Worm (Caenorhabditis elegans) whole organism, mixed stage, embryonic: ENCODE measurements around the gene Y45F10B.12.
"Not testable (repeated sequence)": the region's sequence is repeated elsewhere in the genome, so short reads cannot be mapped to it uniquely, and the experiment has no call there.

Experiments used
- M03D4.4 ChIP-seq: sonication (generic microtip); optimal IDR thresholded peaks from 2 replicates; lab custom pipeline; 2017; ENCODE audit warnings: mild to moderate bottlenecking, missing genetic modification characterization, missing compliant biosample characterization
- bed-3 ChIP-seq: fragments of 200-800 bp; sonication (Bioruptor generic); optimal IDR thresholded peaks from 3 replicates; lab custom pipeline; 2018; ENCODE audit warnings: mild to moderate bottlenecking, missing genetic modification characterization, moderate library complexity, missing compliant biosample characterization
- ceh-39 ChIP-seq: fragments of 150-350 bp; optimal IDR thresholded peaks from 2 replicates; lab custom pipeline; 2014; ENCODE audit warnings: missing biosample characterization, missing genetic modification characterization
- ceh-43 ChIP-seq: fragments of 200-800 bp; sonication (Bioruptor generic); optimal IDR thresholded peaks from 2 replicates; lab custom pipeline; 2018; ENCODE audit warnings: mild to moderate bottlenecking, missing genetic modification characterization, moderate library complexity, missing compliant biosample characterization
- ceh-83 ChIP-seq: fragments of 200-800 bp; sonication (Bioruptor generic); optimal IDR thresholded peaks from 2 replicates; lab custom pipeline; 2018; ENCODE audit warnings: mild to moderate bottlenecking, missing genetic modification characterization, missing compliant biosample characterization
- ces-1 ChIP-seq: fragments of 150-350 bp; optimal IDR thresholded peaks from 2 replicates; lab custom pipeline; 2014; ENCODE audit warnings: missing biosample characterization, missing genetic modification reagents, missing genetic modification characterization
- cnd-1 ChIP-seq: fragments of 200-800 bp; sonication (Bioruptor generic); optimal IDR thresholded peaks from 2 replicates; lab custom pipeline; 2018; ENCODE audit warnings: mild to moderate bottlenecking, missing genetic modification characterization, missing compliant biosample characterization
- drap-1 ChIP-seq: fragments of 200-800 bp; sonication (Bioruptor generic); optimal IDR thresholded peaks from 3 replicates; lab custom pipeline; 2018; ENCODE audit warnings: mild to moderate bottlenecking, missing genetic modification characterization, missing compliant biosample characterization
- elt-1 ChIP-seq: sonication (generic microtip); optimal IDR thresholded peaks from 2 replicates; lab custom pipeline; 2017; ENCODE audit warnings: missing genetic modification characterization, mild to moderate bottlenecking, missing compliant biosample characterization, antibody characterized with exemption, moderate library complexity, borderline replicate concordance; ENCODE audit not compliant: insufficient read depth
- ham-2 ChIP-seq: fragments of 200-800 bp; sonication (Bioruptor generic); optimal IDR thresholded peaks from 2 replicates; lab custom pipeline; 2018; ENCODE audit warnings: mild to moderate bottlenecking, missing genetic modification characterization, missing compliant biosample characterization
- lin-13 ChIP-seq: fragments of 150-350 bp; optimal IDR thresholded peaks from 2 replicates; lab custom pipeline; 2014; ENCODE audit warnings: missing biosample characterization, missing genetic modification characterization
- lin-32 ChIP-seq: fragments of 200-800 bp; sonication (Bioruptor generic); optimal IDR thresholded peaks from 2 replicates; lab custom pipeline; 2018; ENCODE audit warnings: mild to moderate bottlenecking, missing genetic modification characterization, missing compliant biosample characterization
- mab-5 ChIP-seq: fragments of 150-350 bp; optimal IDR thresholded peaks from 2 replicates; lab custom pipeline; 2014; ENCODE audit warnings: missing biosample characterization, missing genetic modification characterization
- mep-1 ChIP-seq: fragments of 150-350 bp; optimal IDR thresholded peaks from 2 replicates; lab custom pipeline; 2017; ENCODE audit warnings: missing biosample characterization, missing genetic modification reagents, missing genetic modification characterization, inconsistent platforms
- mls-2 ChIP-seq: sonication (generic microtip); optimal IDR thresholded peaks from 2 replicates; lab custom pipeline; 2016; ENCODE audit warnings: mild to moderate bottlenecking, missing genetic modification characterization, moderate library complexity, missing compliant biosample characterization
- nhr-12 ChIP-seq: fragments of 150-350 bp; optimal IDR thresholded peaks from 2 replicates; lab custom pipeline; 2014; ENCODE audit warnings: missing biosample characterization, missing genetic modification characterization
- nhr-237 ChIP-seq: fragments of 150-350 bp; optimal IDR thresholded peaks from 2 replicates; lab custom pipeline; 2014; ENCODE audit warnings: missing biosample characterization, missing genetic modification characterization
- nhr-76 ChIP-seq: sonication (generic microtip); optimal IDR thresholded peaks from 2 replicates; lab custom pipeline; 2017; ENCODE audit warnings: missing biosample characterization, missing genetic modification characterization
- pha-4 ChIP-seq: fragments of 150-350 bp; optimal IDR thresholded peaks from 2 replicates; lab custom pipeline; 2018; ENCODE audit warnings: missing biosample characterization, missing genetic modification reagents, missing genetic modification characterization
- sem-2 ChIP-seq: fragments of 200-800 bp; sonication (Bioruptor generic); optimal IDR thresholded peaks from 2 replicates; lab custom pipeline; 2018; ENCODE audit warnings: mild to moderate bottlenecking, missing genetic modification characterization, missing compliant biosample characterization
- snpc-4 ChIP-seq: fragments of 150-350 bp; optimal IDR thresholded peaks from 2 replicates; lab custom pipeline; 2014; ENCODE audit warnings: missing biosample characterization, missing genetic modification characterization
- sptf-1 ChIP-seq: sonication (generic microtip); optimal IDR thresholded peaks from 2 replicates; lab custom pipeline; 2017; ENCODE audit warnings: mild to moderate bottlenecking, missing genetic modification characterization, moderate library complexity, missing compliant biosample characterization
- tbx-8 ChIP-seq: fragments of 200-800 bp; sonication (Bioruptor generic); optimal IDR thresholded peaks from 2 replicates; lab custom pipeline; 2018; ENCODE audit warnings: mild to moderate bottlenecking, missing genetic modification characterization, moderate library complexity, missing compliant biosample characterization
- unc-120 ChIP-seq: sonication (generic microtip); optimal IDR thresholded peaks from 2 replicates; lab custom pipeline; 2017; ENCODE audit warnings: missing genetic modification characterization, missing compliant biosample characterization; ENCODE audit not compliant: poor library complexity, severe bottlenecking
- unc-39 ChIP-seq: fragments of 150-350 bp; optimal IDR thresholded peaks from 2 replicates; lab custom pipeline; 2014; ENCODE audit warnings: missing biosample characterization, missing genetic modification characterization
- unc-62 ChIP-seq: fragments of 150-350 bp; optimal IDR thresholded peaks from 2 replicates; lab custom pipeline; 2014; ENCODE audit warnings: missing biosample characterization, missing genetic modification reagents, missing genetic modification characterization
- zip-8 ChIP-seq: fragments of 150-350 bp; optimal IDR thresholded peaks from 2 replicates; lab custom pipeline; 2014; ENCODE audit warnings: missing biosample characterization, missing genetic modification characterization
- ztf-11 ChIP-seq: fragments of 150-350 bp; optimal IDR thresholded peaks from 2 replicates; lab custom pipeline; 2014; ENCODE audit warnings: missing biosample characterization, missing genetic modification characterization

Y45F10B.12 gene

DNA sequence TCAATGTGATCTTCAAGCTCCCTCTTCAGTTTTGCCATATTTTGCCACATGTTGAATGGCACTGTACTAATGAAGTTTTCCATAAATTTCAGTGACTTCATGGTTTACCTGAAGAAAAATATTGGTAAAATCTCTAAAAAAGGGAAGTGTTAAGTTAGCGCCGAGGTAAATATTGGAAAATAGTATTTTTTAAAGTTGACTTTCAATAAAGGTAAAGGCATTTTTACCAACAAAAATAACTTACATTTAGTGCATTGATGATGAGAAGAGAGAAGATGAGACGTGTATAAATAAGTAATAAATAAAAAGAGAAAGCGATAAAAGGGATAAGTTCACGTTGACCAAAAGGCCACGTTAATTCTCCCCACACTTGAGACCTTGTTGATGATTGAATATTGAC lies 9.1 kb upstream of the Y45F10B.12 start, which contains the start of gene Y45F10B.8:
TSS of gene Y45F10B.8 (minus strand) at position 101 of the 400 bp plus-strand sequence.
- TF ChIP-seq ces-1 (GFP tag; lab: Kevin White, UChicago); mab-5 (tag; lab: Kevin White, UChicago); cnd-1 (tag; lab: Kevin White, UChicago): not testable (repeated sequence)

DNA sequence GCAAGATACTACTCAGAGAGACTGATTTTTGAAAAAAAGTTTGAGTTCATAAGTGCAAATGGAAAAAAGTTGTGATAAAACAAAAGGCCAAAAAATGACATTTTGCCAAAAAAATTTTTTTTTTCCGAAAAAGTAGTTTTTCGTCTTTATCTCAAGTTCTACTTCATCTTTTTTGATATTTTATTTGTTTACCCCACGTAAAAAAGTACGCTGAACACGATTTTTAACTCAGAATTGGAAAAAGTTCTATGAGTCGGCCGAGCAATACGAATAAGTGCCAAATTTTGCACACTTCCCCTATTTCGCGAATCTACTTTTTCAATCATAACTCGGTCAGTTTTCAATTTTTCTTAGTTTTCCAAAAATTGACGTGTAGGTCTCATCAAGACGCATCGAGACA lies 8.3 kb upstream of the Y45F10B.12 start, which contains the start of gene sru-16:
TSS of gene sru-16 (plus strand) at position 301 of the 400 bp plus-strand sequence.
- not testable (repeated sequence) for TF ChIP-seq ztf-11; lin-13 (tag; lab: Kevin White, UChicago); ceh-83

DNA sequence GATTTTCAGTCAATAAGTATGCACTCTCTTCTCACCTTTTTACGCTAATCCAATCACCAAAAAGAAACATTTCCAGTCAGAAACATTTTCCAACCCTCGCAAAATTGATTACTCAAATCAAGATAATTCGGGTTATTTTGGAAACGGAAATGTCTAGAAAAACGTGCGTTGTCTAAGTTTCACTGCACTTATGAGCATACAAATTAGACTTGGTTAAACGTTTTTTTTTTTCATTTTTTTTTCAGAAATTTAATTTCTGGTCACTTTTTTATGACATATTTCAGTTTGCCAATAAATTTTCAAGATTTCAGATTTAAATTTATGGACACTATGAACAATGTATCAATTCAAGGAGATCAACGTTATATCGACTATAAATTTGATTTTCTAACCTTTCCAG lies 4.4 kb upstream of the Y45F10B.12 start, which contains the start of gene sru-12:
TSS of gene sru-12 (plus strand) at position 301 of the 400 bp plus-strand sequence.
- no peak for TF ChIP-seq bed-3 (GFP tag; lab: Kevin White, UChicago)
- no peak for TF ChIP-seq sptf-1 (tag; lab: Kevin White, UChicago)
- TF ChIP-seq lin-32 (GFP tag; lab: Kevin White, UChicago) = no peak
- TF ChIP-seq ces-1 (GFP tag; lab: Kevin White, UChicago) = no peak
- TF ChIP-seq snpc-4 (tag; lab: Kevin White, UChicago) = no peak
- TF ChIP-seq sem-2 (GFP tag; lab: Kevin White, UChicago) = no peak
- no peak for TF ChIP-seq ceh-43 (GFP tag; lab: Kevin White, UChicago)
- TF ChIP-seq ham-2 (GFP tag; lab: Kevin White, UChicago) = no peak
- TF ChIP-seq drap-1 (GFP tag; lab: Kevin White, UChicago) = no peak
- TF ChIP-seq M03D4.4 (tag; lab: Kevin White, UChicago) = no peak
- TF ChIP-seq tbx-8 (GFP tag; lab: Kevin White, UChicago) = no peak
- no peak for TF ChIP-seq elt-1 (tag; lab: Kevin White, UChicago)
- no peak for TF ChIP-seq zip-8 (tag; lab: Kevin White, UChicago)
- TF ChIP-seq nhr-76 (tag; lab: Kevin White, UChicago) = no peak
- TF ChIP-seq lin-13 (tag; lab: Kevin White, UChicago) = no peak
- TF ChIP-seq unc-39 (tag; lab: Kevin White, UChicago) = no peak
- TF ChIP-seq ceh-39 (tag; lab: Kevin White, UChicago) = no peak

DNA sequence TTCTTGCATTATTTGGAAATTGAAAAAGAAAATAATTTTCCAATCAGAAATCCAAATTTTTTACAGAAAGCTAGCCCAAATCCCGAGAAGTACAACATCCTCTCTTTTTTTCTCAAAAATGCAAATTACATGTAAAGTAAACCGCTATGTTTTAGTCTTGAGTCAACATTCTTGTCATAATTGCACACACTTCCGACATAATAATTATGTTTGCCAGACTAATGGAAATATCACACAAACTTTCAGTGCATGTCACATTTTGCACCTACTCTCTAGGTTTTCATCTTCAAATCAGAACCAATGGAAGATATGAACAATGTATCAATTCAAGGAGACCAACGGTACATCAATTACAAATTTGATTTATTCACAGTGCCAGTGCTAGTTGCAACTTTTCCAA lies 2.6 kb upstream of the Y45F10B.12 start, which contains the start of gene sru-11:
TSS of gene sru-11 (plus strand) at position 301 of the 400 bp plus-strand sequence.
- TF ChIP-seq mab-5 (tag; lab: Kevin White, UChicago) (no peak), unc-39 (tag; lab: Kevin White, UChicago) (no peak), nhr-237 (tag; lab: Kevin White, UChicago) (no peak), nhr-76 (tag; lab: Kevin White, UChicago) (no peak), M03D4.4 (tag; lab: Kevin White, UChicago) (no peak), mep-1 (tag; lab: Kevin White, UChicago) (no peak), elt-1 (tag; lab: Kevin White, UChicago) (no peak), ham-2 (GFP tag; lab: Kevin White, UChicago) (no peak), nhr-12 (tag; lab: Kevin White, UChicago) (no peak), ceh-39 (tag; lab: Kevin White, UChicago) (no peak), unc-62 (GFP tag; lab: Kevin White, UChicago) (no peak), pha-4 (tag; lab: Kevin White, UChicago) (no peak), unc-120 (tag; lab: Kevin White, UChicago) (no peak)

- not testable (repeated sequence) for TF ChIP-seq mls-2; lin-32 (GFP tag; lab: Kevin White, UChicago); ceh-39 (tag; lab: Kevin White, UChicago)
These were observed 1.3 kb downstream of the Y45F10B.12 start, which contains the start of gene sru-9 for ce11 chrIV:13588544-13589043. TSS of gene sru-9 (plus strand) at chrIV:13588993.
